Fruit fly (Drosophila melanogaster) whole organism, embryonic: Measurements from ENCODE around the gene CG13409.

Experiments
- Bteb2 ChIP-seq: fragments of 200-800 bp; sonication (Bioruptor generic); optimal IDR thresholded peaks from 2 replicates; lab custom pipeline; 2016; ENCODE audit warnings: missing biosample characterization, missing genetic modification characterization
- CG11247 ChIP-seq: fragments of 200-800 bp; sonication (Bioruptor generic); IDR thresholded peaks from 2 replicates; pipeline ENCODE4 v1.3.6; 2022; ENCODE audit warnings: missing biosample characterization, missing genetic modification characterization
- CG11696 ChIP-seq: fragments of 200-800 bp; sonication (Bioruptor generic); IDR thresholded peaks from 2 replicates; pipeline ENCODE4 v1.3.6; 2022; ENCODE audit warnings: missing biosample characterization, missing genetic modification characterization
- CG12071 ChIP-seq: fragments of 200-800 bp; sonication (Bioruptor generic); optimal IDR thresholded peaks from 3 replicates; lab custom pipeline; 2018; ENCODE audit warnings: missing biosample characterization, mild to moderate bottlenecking, missing genetic modification characterization
- CG12299 ChIP-seq: fragments of 200-800 bp; sonication (Bioruptor generic); optimal IDR thresholded peaks from 2 replicates; lab custom pipeline; 2018; ENCODE audit warnings: missing biosample characterization, mild to moderate bottlenecking, missing genetic modification characterization
- CG14710 ChIP-seq: fragments of 200-800 bp; sonication (Bioruptor generic); optimal IDR thresholded peaks from 3 replicates; lab custom pipeline; 2019; ENCODE audit warnings: missing biosample characterization, mild to moderate bottlenecking, missing genetic modification characterization, moderate library complexity
- CG1602 ChIP-seq: fragments of 200-800 bp; sonication (Bioruptor generic); optimal IDR thresholded peaks from 3 replicates; lab custom pipeline; 2016; ENCODE audit warnings: missing biosample characterization, missing genetic modification characterization
- CG1603 ChIP-seq: fragments of 200-800 bp; sonication (Bioruptor generic); optimal IDR thresholded peaks from 2 replicates; lab custom pipeline; 2019; ENCODE audit warnings: missing biosample characterization, mild to moderate bottlenecking, missing genetic modification characterization, moderate library complexity
- CG17568 ChIP-seq: fragments of 200-800 bp; sonication (Bioruptor generic); optimal IDR thresholded peaks from 2 replicates; lab custom pipeline; 2018; ENCODE audit warnings: missing biosample characterization, mild to moderate bottlenecking, missing genetic modification characterization, moderate library complexity
- CG1832 ChIP-seq: fragments of 200-800 bp; sonication (Bioruptor generic); optimal IDR thresholded peaks from 2 replicates; lab custom pipeline; 2017; ENCODE audit warnings: missing biosample characterization, mild to moderate bottlenecking, missing genetic modification characterization, inconsistent platforms
- CG31388 ChIP-seq: fragments of 200-800 bp; sonication (Bioruptor generic); optimal IDR thresholded peaks from 2 replicates; lab custom pipeline; 2016; ENCODE audit warnings: missing biosample characterization, missing genetic modification characterization
- CG3407 ChIP-seq: fragments of 200-800 bp; sonication (Bioruptor generic); optimal IDR thresholded peaks from 2 replicates; lab custom pipeline; 2018; ENCODE audit warnings: missing biosample characterization, mild to moderate bottlenecking, missing genetic modification characterization
- CG3838 ChIP-seq: fragments of 200-800 bp; sonication (Bioruptor generic); optimal IDR thresholded peaks from 3 replicates; lab custom pipeline; 2016; ENCODE audit warnings: missing biosample characterization, missing genetic modification characterization
- CG42726 ChIP-seq: fragments of 200-800 bp; sonication (Bioruptor generic); IDR thresholded peaks from 2 replicates; pipeline ENCODE4 v1.3.6; 2022; ENCODE audit warnings: missing biosample characterization, missing genetic modification characterization; ENCODE audit not compliant: partially characterized antibody
- CG4282 ChIP-seq: fragments of 200-800 bp; sonication (Bioruptor generic); optimal IDR thresholded peaks from 2 replicates; lab custom pipeline; 2016; ENCODE audit warnings: missing biosample characterization, missing genetic modification characterization
- CG4820 ChIP-seq: fragments of 200-800 bp; sonication (Bioruptor generic); optimal IDR thresholded peaks from 3 replicates; lab custom pipeline; 2016; ENCODE audit warnings: missing biosample characterization, missing genetic modification characterization
- CG5180 ChIP-seq: fragments of 200-800 bp; sonication (Bioruptor generic); optimal IDR thresholded peaks from 3 replicates; lab custom pipeline; 2017; ENCODE audit warnings: missing biosample characterization, missing genetic modification characterization, mild to moderate bottlenecking, moderate library complexity, missing genetic modification reagents
- CG6654 ChIP-seq: fragments of 200-800 bp; sonication (Bioruptor generic); optimal IDR thresholded peaks from 2 replicates; lab custom pipeline; 2017; ENCODE audit warnings: missing biosample characterization, mild to moderate bottlenecking, missing genetic modification characterization
- CG6683 ChIP-seq: fragments of 200-800 bp; sonication (Bioruptor generic); optimal IDR thresholded peaks from 2 replicates; lab custom pipeline; 2017; ENCODE audit warnings: missing biosample characterization, mild to moderate bottlenecking, missing genetic modification characterization, missing genetic modification reagents
- CG6689 ChIP-seq: fragments of 200-800 bp; sonication (Bioruptor generic); IDR thresholded peaks from 2 replicates; pipeline ENCODE4 v1.3.6; 2022; ENCODE audit warnings: missing biosample characterization, missing genetic modification characterization
- CG7786 ChIP-seq: fragments of 200-800 bp; sonication (Bioruptor generic); optimal IDR thresholded peaks from 2 replicates; lab custom pipeline; 2016; ENCODE audit warnings: missing biosample characterization, missing genetic modification characterization
- CG7963 ChIP-seq: fragments of 200-800 bp; sonication (Bioruptor generic); IDR thresholded peaks from 3 replicates; pipeline ENCODE4 v1.3.6; 2022; ENCODE audit warnings: missing biosample characterization, missing genetic modification characterization; ENCODE audit not compliant: partially characterized antibody
- Dad ChIP-seq: fragments of 200-800 bp; sonication (Bioruptor generic); optimal IDR thresholded peaks from 3 replicates; lab custom pipeline; 2016; ENCODE audit warnings: missing biosample characterization, missing genetic modification characterization
- Dfd ChIP-seq, 2 experiments: fragments of >200 bp; optimal IDR thresholded peaks; 2 replicates each; lab custom pipeline; 2017; ENCODE audit warnings: missing biosample characterization in 2 of 2, missing genetic modification characterization in 2 of 2
- E2f1 ChIP-seq: fragments of 200-800 bp; sonication (Bioruptor generic); IDR thresholded peaks from 2 replicates; pipeline ENCODE4 v1.3.6; 2022; ENCODE audit warnings: missing biosample characterization, missing genetic modification characterization
- Fer2 ChIP-seq: fragments of 200-800 bp; sonication (Bioruptor generic); optimal IDR thresholded peaks from 2 replicates; lab custom pipeline; 2018; ENCODE audit warnings: missing biosample characterization, mild to moderate bottlenecking, missing genetic modification characterization, moderate library complexity
- GATAe ChIP-seq: fragments of 200-800 bp; sonication (Bioruptor generic); conservative IDR thresholded peaks from 2 replicates; pipeline ENCODE4 v1.3.6; 2022; ENCODE audit warnings: missing biosample characterization, missing genetic modification characterization
- Med ChIP-seq: fragments of 200-800 bp; sonication (Bioruptor generic); peaks from one replicate; lab custom pipeline; 2016; ENCODE audit warnings: missing biosample characterization, missing genetic modification characterization, mild to moderate bottlenecking, inconsistent platforms, moderate library complexity
- Mes4 ChIP-seq: fragments of 200-800 bp; sonication (Bioruptor generic); optimal IDR thresholded peaks from 2 replicates; lab custom pipeline; 2016; ENCODE audit warnings: missing biosample characterization, missing genetic modification characterization
- NC2β ChIP-seq: fragments of 200-800 bp; sonication (Bioruptor generic); optimal IDR thresholded peaks from 2 replicates; lab custom pipeline; 2016; ENCODE audit warnings: missing biosample characterization, missing genetic modification characterization
- NK7.1 ChIP-seq: fragments of 200-800 bp; sonication (Bioruptor generic); optimal IDR thresholded peaks from 3 replicates; lab custom pipeline; 2016; ENCODE audit warnings: missing biosample characterization, missing genetic modification characterization
- Optix ChIP-seq: fragments of 200-800 bp; sonication (Bioruptor generic); IDR thresholded peaks from 3 replicates; pipeline ENCODE4 v1.3.6; 2022; ENCODE audit warnings: missing biosample characterization, missing genetic modification characterization
- Spps ChIP-seq: fragments of 200-800 bp; sonication (Bioruptor generic); optimal IDR thresholded peaks from 2 replicates; lab custom pipeline; 2018; ENCODE audit warnings: missing biosample characterization, mild to moderate bottlenecking, missing genetic modification characterization
- Taf1 ChIP-seq: fragments of 200-800 bp; sonication (Bioruptor generic); IDR thresholded peaks from 2 replicates; pipeline ENCODE4 v1.3.6; 2022; ENCODE audit warnings: missing biosample characterization, missing genetic modification characterization
- YL-1 ChIP-seq: fragments of 200-800 bp; sonication (Bioruptor generic); optimal IDR thresholded peaks from 3 replicates; lab custom pipeline; 2017; ENCODE audit warnings: missing biosample characterization, mild to moderate bottlenecking, missing genetic modification characterization
- amos ChIP-seq: fragments of 200-800 bp; sonication (Bioruptor generic); IDR thresholded peaks from 2 replicates; pipeline ENCODE4 v1.3.6; 2022; ENCODE audit warnings: missing biosample characterization, missing genetic modification characterization; ENCODE audit not compliant: partially characterized antibody
- dati ChIP-seq: fragments of 200-800 bp; sonication (Bioruptor generic); IDR thresholded peaks from 2 replicates; pipeline ENCODE4 v1.3.6; 2022; ENCODE audit warnings: missing biosample characterization, missing genetic modification characterization
- dimm ChIP-seq: fragments of 200-800 bp; sonication (Bioruptor generic); IDR thresholded peaks from 2 replicates; pipeline ENCODE4 v1.3.6; 2022; ENCODE audit warnings: missing biosample characterization, missing genetic modification characterization
- hkb ChIP-seq, 2 experiments: fragments of 200-800 bp in 1 of 2; fragments of >200 bp in 1 of 2; sonication (Bioruptor generic) in 1 of 2; IDR thresholded peaks in 1 of 2; optimal IDR thresholded peaks in 1 of 2; 2 replicates each; pipeline versions ENCODE4 v1.3.6 to Lab custom; 2017 to 2022; ENCODE audit warnings: missing biosample characterization in 1 of 2, missing genetic modification characterization in 1 of 2
- mld ChIP-seq: fragments of 200-800 bp; sonication (Bioruptor generic); IDR thresholded peaks from 3 replicates; pipeline ENCODE4 v1.3.6; 2022; ENCODE audit warnings: missing biosample characterization, missing genetic modification characterization; ENCODE audit not compliant: partially characterized antibody
- otp ChIP-seq: fragments of 200-800 bp; sonication (Bioruptor generic); IDR thresholded peaks from 3 replicates; pipeline ENCODE4, ENCODE4 v1.3.6; 2022; ENCODE audit warnings: missing biosample characterization, missing genetic modification characterization
- pan ChIP-seq, 4 experiments: fragments of >200 bp in 3 of 4; fragments of 200-800 bp in 1 of 4; sonication (Bioruptor generic) in 1 of 4; optimal IDR thresholded peaks in 3 of 4; IDR thresholded peaks in 1 of 4; 2 replicates each; pipeline versions ENCODE4 v1.3.6 to Lab custom; 2017 to 2022; ENCODE audit warnings: missing biosample characterization in 2 of 4, missing genetic modification characterization in 2 of 4, mixed read lengths in 1 of 4
- pfk ChIP-seq: fragments of 200-800 bp; sonication (Bioruptor generic); optimal IDR thresholded peaks from 2 replicates; lab custom pipeline; 2018; ENCODE audit warnings: missing biosample characterization, mild to moderate bottlenecking, missing genetic modification characterization, moderate library complexity
- prd ChIP-seq, 3 experiments: fragments of >200 bp in 2 of 3; fragments of 200-800 bp in 1 of 3; sonication (Bioruptor generic) in 1 of 3; optimal IDR thresholded peaks in 2 of 3; IDR thresholded peaks in 1 of 3; 2 replicates in 2 of 3; 3 replicates in 1 of 3; pipeline versions ENCODE4 v1.3.6 to Lab custom; 2017 to 2022; ENCODE audit warnings: missing biosample characterization in 1 of 3, missing genetic modification characterization in 1 of 3
- sima ChIP-seq: fragments of 200-800 bp; sonication (Bioruptor generic); optimal IDR thresholded peaks from 2 replicates; lab custom pipeline; 2016; ENCODE audit warnings: missing biosample characterization, missing genetic modification characterization
- ssp ChIP-seq: fragments of 200-800 bp; sonication (Bioruptor generic); IDR thresholded peaks from 2 replicates; pipeline ENCODE4 v1.3.6; 2022; ENCODE audit warnings: missing biosample characterization, missing genetic modification characterization
- sug ChIP-seq: fragments of 200-800 bp; optimal IDR thresholded peaks from 2 replicates; lab custom pipeline; 2019; ENCODE audit warnings: missing biosample characterization, mild to moderate bottlenecking, missing genetic modification characterization, moderate library complexity
- yki ChIP-seq: fragments of >200 bp; optimal IDR thresholded peaks from 3 replicates; lab custom pipeline; 2018
- z ChIP-seq: fragments of 200-800 bp; sonication (Bioruptor generic); IDR thresholded peaks from 3 replicates; pipeline ENCODE4 v1.3.6; 2022; ENCODE audit warnings: missing biosample characterization, missing genetic modification characterization

The CG13409 gene

DNA sequence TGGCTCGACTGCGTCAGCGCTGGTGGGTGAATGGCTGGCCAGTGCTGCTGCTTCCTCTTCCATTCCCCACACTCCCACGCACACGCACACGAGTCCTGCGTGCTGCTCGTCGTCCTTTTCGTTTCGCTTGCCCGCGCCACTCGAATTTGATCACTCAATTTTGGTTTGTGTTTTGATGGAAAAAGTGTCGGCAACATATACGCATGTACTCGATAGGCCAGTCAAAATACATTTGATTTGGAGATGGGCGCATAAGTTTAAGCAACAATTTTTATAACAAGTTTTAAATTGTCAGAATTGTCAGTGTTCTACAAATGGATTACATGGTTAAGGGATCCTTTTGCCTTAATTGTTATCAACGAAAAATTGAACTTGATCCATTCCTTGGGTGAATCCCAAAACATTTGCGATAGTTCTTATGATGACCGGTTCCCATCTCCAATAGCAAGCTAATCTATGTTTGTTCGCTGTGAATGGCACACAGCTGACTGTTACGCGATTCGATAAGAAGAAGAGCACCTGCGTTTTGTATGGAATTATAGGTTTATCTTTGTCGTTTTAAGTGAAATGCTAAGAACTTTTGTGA, 8.6 kb downstream of the CG13409 start, which contains the start of the genes Mitofilin and mRpL35 (continued):
- no peak for TF ChIP-seq CG12071 (GFP tag; lab: Kevin White, UChicago)
- TF ChIP-seq Med (GFP tag; lab: Kevin White, UChicago): peak; percentile 76
- no peak for TF ChIP-seq Dfd (GFP tag; optimal IDR thresholded peaks at IDR 0.05; lab: Kevin White, UChicago)
- no peak for TF ChIP-seq CG42726
- no peak for TF ChIP-seq CG6683
- no peak for TF ChIP-seq Bteb2 (GFP tag; lab: Kevin White, UChicago)
- peak; percentile 38 for TF ChIP-seq CG1603
- no peak for TF ChIP-seq pan (optimal IDR thresholded peaks at IDR 0.05; lab: Kevin White, UChicago)
- TF ChIP-seq pan (GFP tag; optimal IDR thresholded peaks at IDR 0.05 in 1 of 2, IDR thresholded peaks at IDR 0.05 in 1 of 2): no peak
- TF ChIP-seq CG1832 (GFP tag; lab: Kevin White, UChicago): no peak
- TF ChIP-seq Fer2 (tag; lab: Kevin White, UChicago): no peak
- peak; percentile 53 for TF ChIP-seq NC2β (GFP tag; lab: Kevin White, UChicago)
- TF ChIP-seq CG6689: peak; percentile 31; the same call in 1 of the 2 replicates
- no peak for TF ChIP-seq CG11696
- no peak for TF ChIP-seq prd (optimal IDR thresholded peaks at IDR 0.05; lab: Kevin White, UChicago)
- TF ChIP-seq prd (GFP tag; IDR thresholded peaks at IDR 0.05; lab: Robert Waterston, UW): no peak
- no peak for TF ChIP-seq mld
- no peak for TF ChIP-seq CG5180 (GFP tag; lab: Kevin White, UChicago)
- peak; percentile 66 for TF ChIP-seq amos
- no peak for TF ChIP-seq dati
- TF ChIP-seq hkb (optimal IDR thresholded peaks at IDR 0.05; lab: Kevin White, UChicago): no peak
- no peak for TF ChIP-seq hkb (GFP tag; IDR thresholded peaks at IDR 0.05; lab: Robert Waterston, UW)
- TF ChIP-seq CG6654: no peak
- no peak for TF ChIP-seq Taf1 (GFP tag; lab: Robert Waterston, UW)
- TF ChIP-seq pfk (GFP tag; lab: Kevin White, UChicago): no peak
- TF ChIP-seq otp (GFP tag; lab: Robert Waterston, UW): no peak
- peak; percentile 47; the same call in 1 of the 2 replicates for TF ChIP-seq GATAe (GFP tag; lab: Robert Waterston, UW)
- no peak for TF ChIP-seq dimm
- 0 out of 3 replicates have a peak, but pooled peaks have one; percentile 22 for TF ChIP-seq CG7963 (GFP tag; lab: Robert Waterston, UW)
- no peak for TF ChIP-seq CG11247 (GFP tag; lab: Robert Waterston, UW)
- no peak for TF ChIP-seq ssp (GFP tag; lab: Robert Waterston, UW)
- TF ChIP-seq CG3407 (GFP tag; lab: Kevin White, UChicago): no peak
- no peak for TF ChIP-seq Mes4
- TF ChIP-seq CG1602 (GFP tag; lab: Kevin White, UChicago): peak; percentile 49
- peak; percentile 57 for TF ChIP-seq CG7786 (GFP tag; lab: Kevin White, UChicago)
- TF ChIP-seq Spps (tag; lab: Kevin White, UChicago): no peak
- TF ChIP-seq sima (GFP tag; lab: Kevin White, UChicago): no peak
- peak; percentile 84 for TF ChIP-seq yki (lab: Kevin White, UChicago)
- no peak for TF ChIP-seq CG3838 (GFP tag; lab: Kevin White, UChicago)
- TF ChIP-seq Optix: no peak
- peak; percentile 31 for TF ChIP-seq sug (tag; lab: Kevin White, UChicago)
- TF ChIP-seq CG14710: peak; percentile 64
- peak; percentile 6 for TF ChIP-seq CG4820 (GFP tag; lab: Kevin White, UChicago)
- no peak for TF ChIP-seq CG12299 (tag; lab: Kevin White, UChicago)
- peak; percentile 63 for TF ChIP-seq YL-1 (GFP tag; lab: Kevin White, UChicago)
- no peak for TF ChIP-seq z (GFP tag; lab: Robert Waterston, UW)
- TF ChIP-seq CG17568 (GFP tag; lab: Kevin White, UChicago): no peak
- no peak for TF ChIP-seq CG31388 (GFP tag; lab: Kevin White, UChicago)
- TF ChIP-seq Dad (GFP tag; lab: Kevin White, UChicago): no peak
- TF ChIP-seq E2f1 (GFP tag; lab: Robert Waterston, UW): no peak
- peak; percentile 24 for TF ChIP-seq NK7.1 (GFP tag; lab: Kevin White, UChicago)
- no peak for TF ChIP-seq CG4282
